Worm (Caenorhabditis elegans) whole organism, L2 larva: ENCODE results near the gene ncx-7.

Experiments used
- C34F6.9 ChIP-seq: fragments of 150-350 bp; optimal IDR thresholded peaks from 2 replicates; lab custom pipeline; 2014; ENCODE audit warnings: missing biosample characterization, missing genetic modification characterization
- F13H6.1 ChIP-seq: sonication (generic microtip); optimal IDR thresholded peaks from 2 replicates; lab custom pipeline; 2016; ENCODE audit warnings: missing genetic modification characterization, missing compliant biosample characterization
- R02D3.7 ChIP-seq: fragments of 150-350 bp; optimal IDR thresholded peaks from 2 replicates; lab custom pipeline; 2014; ENCODE audit warnings: missing biosample characterization, missing genetic modification characterization
- Y55F3AM.14 ChIP-seq: fragments of 200-800 bp; sonication (Bioruptor generic); optimal IDR thresholded peaks from 2 replicates; lab custom pipeline; 2018; ENCODE audit warnings: mild to moderate bottlenecking, missing genetic modification characterization, missing compliant biosample characterization
- alr-1 ChIP-seq: fragments of 150-350 bp; optimal IDR thresholded peaks from 2 replicates; lab custom pipeline; 2014; ENCODE audit warnings: missing biosample characterization, missing genetic modification characterization
- blmp-1 ChIP-seq: sonication (generic microtip); optimal IDR thresholded peaks from 2 replicates; lab custom pipeline; 2017; ENCODE audit warnings: missing genetic modification characterization, mild to moderate bottlenecking, missing compliant biosample characterization, antibody characterized with exemption, moderate library complexity; ENCODE audit not compliant: insufficient read depth
- crh-2 ChIP-seq: sonication (generic microtip); optimal IDR thresholded peaks from 2 replicates; lab custom pipeline; 2017; ENCODE audit warnings: missing biosample characterization, missing genetic modification characterization
- dmd-4 ChIP-seq: sonication (generic microtip); optimal IDR thresholded peaks from 2 replicates; lab custom pipeline; 2017; ENCODE audit warnings: missing biosample characterization, missing genetic modification characterization
- egl-27 ChIP-seq: sonication (generic microtip); optimal IDR thresholded peaks from 3 replicates; lab custom pipeline; 2017; ENCODE audit warnings: missing biosample characterization, missing genetic modification reagents, missing genetic modification characterization
- gmeb-1 ChIP-seq: fragments of 150-350 bp; optimal IDR thresholded peaks from 2 replicates; lab custom pipeline; 2014; ENCODE audit warnings: missing biosample characterization, missing genetic modification characterization
- lin-11 ChIP-seq: fragments of 150-350 bp; sonication (generic microtip); optimal IDR thresholded peaks from 2 replicates; lab custom pipeline; 2014; ENCODE audit warnings: missing biosample characterization, missing genetic modification characterization, inconsistent platforms, mixed read lengths
- lin-39 ChIP-seq: fragments of 150-350 bp; optimal IDR thresholded peaks from 2 replicates; lab custom pipeline; 2014; ENCODE audit warnings: missing biosample characterization, missing genetic modification reagents, missing genetic modification characterization
- lsy-2 ChIP-seq, 2 experiments: fragments of 150-350 bp in 1 of 2; sonication (generic microtip) in 1 of 2; optimal IDR thresholded peaks; 2 replicates each; lab custom pipeline; 2014 to 2017; ENCODE audit warnings: missing biosample characterization in 2 of 2, missing genetic modification characterization in 2 of 2
- mbf-1 ChIP-seq: sonication (generic microtip); optimal IDR thresholded peaks from 2 replicates; lab custom pipeline; 2017; ENCODE audit warnings: missing biosample characterization, missing genetic modification characterization
- mdl-1 ChIP-seq, 2 experiments: fragments of 150-350 bp in 1 of 2; sonication (generic microtip) in 1 of 2; optimal IDR thresholded peaks; 2 replicates each; lab custom pipeline; 2017; ENCODE audit warnings: missing biosample characterization in 2 of 2, missing genetic modification characterization in 2 of 2
- nhr-11 ChIP-seq: fragments of 150-350 bp; optimal IDR thresholded peaks from 2 replicates; lab custom pipeline; 2014; ENCODE audit warnings: missing biosample characterization, missing genetic modification characterization
- nhr-12 ChIP-seq: fragments of 150-350 bp; optimal IDR thresholded peaks from 2 replicates; lab custom pipeline; 2014; ENCODE audit warnings: missing biosample characterization, missing genetic modification characterization
- nhr-129 ChIP-seq: fragments of 150-350 bp; optimal IDR thresholded peaks from 2 replicates; lab custom pipeline; 2014; ENCODE audit warnings: missing biosample characterization, missing genetic modification characterization
- nhr-77 ChIP-seq: fragments of 150-350 bp; optimal IDR thresholded peaks from 2 replicates; lab custom pipeline; 2014; ENCODE audit warnings: missing biosample characterization, missing genetic modification characterization
- peb-1 ChIP-seq: fragments of 150-350 bp; optimal IDR thresholded peaks from 2 replicates; lab custom pipeline; 2014; ENCODE audit warnings: missing biosample characterization, missing genetic modification characterization
- skn-1 ChIP-seq: sonication (generic microtip); optimal IDR thresholded peaks from 2 replicates; lab custom pipeline; 2017; ENCODE audit warnings: missing biosample characterization, missing genetic modification characterization
- sma-9 ChIP-seq, 2 experiments: fragments of 150-350 bp in 1 of 2; sonication (generic microtip) in 1 of 2; optimal IDR thresholded peaks; 2 replicates each; lab custom pipeline; 2014 to 2016; ENCODE audit warnings: missing genetic modification characterization in 2 of 2, mild to moderate bottlenecking in 1 of 2, missing biosample characterization in 1 of 2, missing compliant biosample characterization in 1 of 2, missing genetic modification reagents in 1 of 2, moderate library complexity in 1 of 2
- unc-39 ChIP-seq: fragments of 150-350 bp; optimal IDR thresholded peaks from 2 replicates; lab custom pipeline; 2014; ENCODE audit warnings: missing biosample characterization, missing genetic modification characterization
- unc-62 ChIP-seq: fragments of 150-350 bp; optimal IDR thresholded peaks from 2 replicates; lab custom pipeline; 2014; ENCODE audit warnings: missing biosample characterization, missing genetic modification reagents, missing genetic modification characterization
- ztf-1 ChIP-seq: fragments of 200-800 bp; sonication (Bioruptor generic); conservative IDR thresholded peaks from 2 replicates; pipeline ENCODE4 v1.3.6; 2022; ENCODE audit warnings: missing genetic modification characterization, missing compliant biosample characterization
- ztf-11 ChIP-seq: sonication (generic microtip); optimal IDR thresholded peaks from 2 replicates; lab custom pipeline; 2017; ENCODE audit warnings: missing biosample characterization, missing genetic modification characterization
- ztf-4 ChIP-seq: fragments of 150-350 bp; optimal IDR thresholded peaks from 2 replicates; lab custom pipeline; 2014; ENCODE audit warnings: missing biosample characterization, missing genetic modification characterization

The ncx-7 gene

ce11 chrIII:9744525-9744924 lies 24.4 kb upstream of the ncx-7 start:
- TF ChIP-seq lsy-2 (tag; optimal IDR thresholded peaks at IDR 0.05; lab: Kevin White, UChicago) (peak in 1 of 2 experiments; percentile 16), nhr-11 (tag; lab: Kevin White, UChicago) (no peak), sma-9 (GFP tag; optimal IDR thresholded peaks at IDR 0.05; lab: Kevin White, UChicago) (peak; percentile 10), sma-9 (tag; optimal IDR thresholded peaks at IDR 0.05; lab: Kevin White, UChicago) (no peak), F13H6.1 (tag; lab: Kevin White, UChicago) (peak; percentile 72), C34F6.9 (peak; percentile 41), dmd-4 (tag; lab: Kevin White, UChicago) (no peak), nhr-129 (tag; lab: Kevin White, UChicago) (peak; percentile 59)
- TF ChIP-seq, all 48 proteins: peak for 5

- TF ChIP-seq nhr-11 (tag; lab: Kevin White, UChicago) (no peak), nhr-12 (tag; lab: Kevin White, UChicago) (no peak), lin-39 (no peak), skn-1 (tag; lab: Kevin White, UChicago) (no peak), alr-1 (tag; lab: Kevin White, UChicago) (no peak), mdl-1 (tag; optimal IDR thresholded peaks at IDR 0.05; lab: Kevin White, UChicago) (no peak), ztf-4 (tag; lab: Kevin White, UChicago) (no peak), unc-62 (GFP tag; lab: Kevin White, UChicago) (no peak), lin-11 (tag; lab: Kevin White, UChicago) (no peak), unc-39 (tag; lab: Kevin White, UChicago) (no peak), nhr-129 (tag; lab: Kevin White, UChicago) (no peak), crh-2 (tag; lab: Kevin White, UChicago) (no peak), mbf-1 (tag; lab: Kevin White, UChicago) (no peak), egl-27 (tag; lab: Kevin White, UChicago) (no peak), ztf-1 (no peak)
- TF ChIP-seq, all 48 proteins: peak for 0
Observed at ce11 chrIII:9743239-9743638, 23.1 kb upstream of the ncx-7 start, which contains the start of gene T05G5.1. T05G5.1 (minus strand) TSS chrIII:9743339.

- peak; percentile 50 for TF ChIP-seq sma-9 (GFP tag; optimal IDR thresholded peaks at IDR 0.05; lab: Kevin White, UChicago)
- TF ChIP-seq sma-9 (tag; optimal IDR thresholded peaks at IDR 0.05; lab: Kevin White, UChicago): no peak
- peak; percentile 48 for TF ChIP-seq C34F6.9
- TF ChIP-seq nhr-129 (tag; lab: Kevin White, UChicago): peak; percentile 31
- no peak for TF ChIP-seq unc-39 (tag; lab: Kevin White, UChicago)
- TF ChIP-seq F13H6.1 (tag; lab: Kevin White, UChicago): peak; percentile 73
- peak in 1 of 2 experiments; percentile 33 for TF ChIP-seq lsy-2 (tag; optimal IDR thresholded peaks at IDR 0.05; lab: Kevin White, UChicago)
Observed at ce11 chrIII:9741985-9742384, 21.9 kb upstream of the ncx-7 start.

- TF ChIP-seq lsy-2 (tag; optimal IDR thresholded peaks at IDR 0.05; lab: Kevin White, UChicago) (peak in 1 of 2 experiments; percentile 28), gmeb-1 (tag; lab: Kevin White, UChicago) (no peak), nhr-77 (tag; lab: Kevin White, UChicago) (no peak), F13H6.1 (tag; lab: Kevin White, UChicago) (no peak), unc-62 (GFP tag; lab: Kevin White, UChicago) (no peak), R02D3.7 (tag; lab: Kevin White, UChicago) (no peak), ztf-11 (tag; lab: Kevin White, UChicago) (no peak)
Observed at ce11 chrIII:9740663-9741062, 20.6 kb upstream of the ncx-7 start.

ce11 chrIII:9738954-9739353 lies 18.9 kb upstream of the ncx-7 start, which contains the start of gene hlh-4:
hlh-4 (minus strand) TSS chrIII:9739054.
- TF ChIP-seq Y55F3AM.14 (GFP tag; lab: Kevin White, UChicago): no peak
- TF ChIP-seq C34F6.9: no peak

- no peak for TF ChIP-seq nhr-11 (tag; lab: Kevin White, UChicago)
- no peak for TF ChIP-seq peb-1 (tag; lab: Kevin White, UChicago)
- no peak for TF ChIP-seq lsy-2 (tag; optimal IDR thresholded peaks at IDR 0.05; lab: Kevin White, UChicago)
- peak; percentile 42 for TF ChIP-seq nhr-129 (tag; lab: Kevin White, UChicago)
- no peak for TF ChIP-seq blmp-1 (tag; lab: Kevin White, UChicago)
- TF ChIP-seq, all 48 proteins: peak for 1
Observed at ce11 chrIII:9735857-9736256, 15.8 kb upstream of the ncx-7 start, which contains the start of gene dao-6. dao-6 (minus strand) TSS chrIII:9736201.
